Worm (Caenorhabditis elegans): ENCODE measurements around the gene klo-1.

klo-1 gene

DNA sequence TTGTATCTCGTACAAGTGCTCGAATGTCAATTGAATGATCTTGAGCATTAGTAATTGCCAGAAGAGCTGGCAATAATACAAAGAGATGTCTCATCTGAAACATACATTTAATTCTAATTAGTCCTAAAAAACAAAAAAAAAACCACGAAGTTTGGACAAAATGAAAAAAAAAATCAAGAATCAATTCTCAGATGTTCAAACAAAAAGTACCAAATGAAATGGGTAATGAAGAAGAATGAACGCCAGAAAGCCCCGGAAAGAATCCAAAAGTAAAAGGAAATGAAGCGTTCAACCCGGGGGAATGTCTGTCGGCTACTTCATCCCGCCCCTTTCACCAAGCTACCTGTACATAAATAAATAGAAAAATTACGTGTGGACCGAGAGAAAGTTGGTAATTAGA is 30.1 kb downstream of the klo-1 start, which contains the start of gene F33D4.6:
Gene F33D4.6, minus strand, starts transcription at position 101 of the 400 bp plus-strand sequence.
- TF ChIP-seq scrt-1 (GFP tag; IDR thresholded peaks at IDR 0.05) (no peak), tbx-11 (GFP tag; IDR thresholded peaks at IDR 0.05) (no peak), flt-1 (GFP tag; IDR thresholded peaks at IDR 0.05) (no peak)

DNA sequence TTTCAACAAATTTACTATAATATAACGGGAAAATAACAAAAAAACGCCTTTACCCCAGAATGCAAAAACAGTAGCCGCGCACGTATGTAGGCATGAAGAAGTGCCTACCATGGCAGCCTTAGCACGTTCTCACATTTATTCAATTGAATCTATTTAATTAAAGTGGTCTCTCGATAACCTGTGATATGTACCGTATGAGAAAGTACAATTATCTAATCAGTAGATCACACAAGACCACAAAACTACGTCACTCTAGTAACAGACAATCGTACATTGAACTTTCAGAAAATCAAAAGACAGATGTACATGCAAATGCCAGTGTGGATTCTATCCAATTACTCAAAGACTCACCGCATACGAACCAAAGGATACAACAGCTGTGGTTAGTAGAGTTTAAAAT is 35.8 kb downstream of the klo-1 start:
- no peak for TF ChIP-seq F13C5.2 (tag; optimal IDR thresholded peaks at IDR 0.05)
- TF ChIP-seq hmg-4 (GFP tag; optimal IDR thresholded peaks at IDR 0.05), result no peak
- no peak for TF ChIP-seq B0310.2 (tag; optimal IDR thresholded peaks at IDR 0.05)
- no peak for TF ChIP-seq ets-7 (tag; optimal IDR thresholded peaks at IDR 0.05)
- no peak for TF ChIP-seq hnd-1 (tag; optimal IDR thresholded peaks at IDR 0.05)
- no peak for TF ChIP-seq flt-1 (GFP tag; IDR thresholded peaks at IDR 0.05)
- no peak for TF ChIP-seq scrt-1 (GFP tag; IDR thresholded peaks at IDR 0.05)
- TF ChIP-seq hmbx-1 (tag; optimal IDR thresholded peaks at IDR 0.05), result no peak
- TF ChIP-seq tbx-11 (GFP tag; IDR thresholded peaks at IDR 0.05), result no peak
- no peak for TF ChIP-seq ceh-13 (GFP tag; optimal IDR thresholded peaks at IDR 0.05)
- TF ChIP-seq tbx-37 (GFP tag; conservative IDR thresholded peaks at IDR 0.05), result no peak

- no peak for TF ChIP-seq tbx-37 (GFP tag; conservative IDR thresholded peaks at IDR 0.05)
- no peak for TF ChIP-seq hmg-4 (GFP tag; optimal IDR thresholded peaks at IDR 0.05)
- TF ChIP-seq scrt-1 (GFP tag; IDR thresholded peaks at IDR 0.05), result no peak
- no peak for TF ChIP-seq aly-1 (tag; optimal IDR thresholded peaks at IDR 0.05)
- TF ChIP-seq hmbx-1 (tag; optimal IDR thresholded peaks at IDR 0.05), result no peak
- no peak for TF ChIP-seq F13C5.2 (tag; optimal IDR thresholded peaks at IDR 0.05)
- no peak for TF ChIP-seq ceh-13 (GFP tag; optimal IDR thresholded peaks at IDR 0.05)
- no peak for TF ChIP-seq flt-1 (GFP tag; IDR thresholded peaks at IDR 0.05)
- TF ChIP-seq sea-1 (GFP tag; conservative IDR thresholded peaks at IDR 0.05), result no peak
- TF ChIP-seq tbx-11 (GFP tag; IDR thresholded peaks at IDR 0.05), result no peak
- no peak for TF ChIP-seq B0310.2 (tag; optimal IDR thresholded peaks at IDR 0.05)
- TF ChIP-seq ceh-36 (tag; optimal IDR thresholded peaks at IDR 0.05), result no peak
- no peak for TF ChIP-seq pes-1 (GFP tag; IDR thresholded peaks at IDR 0.05)
Measured at ce11 chrIV:7710824-7711223, 37.2 kb downstream of the klo-1 start, which contains the start of gene nhr-8. nhr-8 (plus strand) TSS chrIV:7710983.

- TF ChIP-seq F13C5.2 (tag; optimal IDR thresholded peaks at IDR 0.05), result peak; percentile 27
- no peak for TF ChIP-seq hmg-4 (GFP tag; optimal IDR thresholded peaks at IDR 0.05)
- TF ChIP-seq B0310.2 (tag; optimal IDR thresholded peaks at IDR 0.05), result no peak
Measured at ce11 chrIV:7709701-7710100, 38.3 kb downstream of the klo-1 start, which contains the start of the genes mrpl-1, emc-6 and mrps-24. mrpl-1 (minus strand) TSS chrIV:7709701. emc-6 (minus strand) TSS chrIV:7709736. mrps-24 (plus strand) TSS chrIV:7710045.

- TF ChIP-seq hnd-1 (tag; optimal IDR thresholded peaks at IDR 0.05) (no peak), tbx-37 (GFP tag; conservative IDR thresholded peaks at IDR 0.05) (no peak), B0310.2 (tag; optimal IDR thresholded peaks at IDR 0.05) (no peak), F13C5.2 (tag; optimal IDR thresholded peaks at IDR 0.05) (no peak), ceh-36 (tag; optimal IDR thresholded peaks at IDR 0.05) (no peak), ama-1 (optimal IDR thresholded peaks at IDR 0.05) (no peak), ets-7 (tag; optimal IDR thresholded peaks at IDR 0.05) (no peak), tra-4 (tag; optimal IDR thresholded peaks at IDR 0.05) (no peak)
Measured at ce11 chrIV:7706805-7707204, 41.2 kb downstream of the klo-1 start, which contains the start of gene F33D4.4. F33D4.4 (minus strand) TSS chrIV:7706905.

DNA sequence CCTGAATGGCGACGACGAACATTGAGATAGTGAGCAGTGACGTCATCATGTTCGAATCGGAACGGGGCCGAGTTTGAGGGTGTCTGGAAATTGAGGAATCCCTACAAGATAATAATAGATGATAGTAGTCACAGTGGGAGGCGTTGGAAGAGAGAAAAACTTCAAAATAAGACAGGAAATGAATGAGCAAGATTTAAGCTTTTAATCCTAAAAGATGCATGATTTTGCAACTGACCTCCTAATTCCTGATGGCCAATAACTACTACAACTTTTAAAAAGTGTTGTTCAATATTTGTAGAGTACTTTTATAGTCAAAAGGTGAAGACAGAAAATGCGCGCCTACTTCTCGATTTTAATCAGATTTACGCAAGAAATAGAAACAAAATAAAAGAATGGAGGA is 49.7 kb downstream of the klo-1 start, which contains the start of gene flp-13:
Gene flp-13, minus strand, starts transcription at position 101 of the 400 bp plus-strand sequence.
- TF ChIP-seq ama-1 (optimal IDR thresholded peaks at IDR 0.05) (no peak), hnd-1 (tag; optimal IDR thresholded peaks at IDR 0.05) (no peak), tbx-11 (GFP tag; IDR thresholded peaks at IDR 0.05) (no peak), flt-1 (GFP tag; IDR thresholded peaks at IDR 0.05) (no peak), ceh-36 (tag; optimal IDR thresholded peaks at IDR 0.05) (no peak), tra-4 (tag; optimal IDR thresholded peaks at IDR 0.05) (no peak), sea-1 (GFP tag; conservative IDR thresholded peaks at IDR 0.05) (no peak), scrt-1 (GFP tag; IDR thresholded peaks at IDR 0.05) (no peak), tbx-37 (GFP tag; conservative IDR thresholded peaks at IDR 0.05) (no peak)

All from whole organism, early embryonic.